Worm (Caenorhabditis elegans) whole organism, L4/young adult: ENCODE results near the gene vab-8.
A peak's percentile ranks its signal among the peaks of the same experiment; 100 is the strongest.

Experiments
- W03F9.2 ChIP-seq: fragments of 150-350 bp; optimal IDR thresholded peaks from 2 replicates; lab custom pipeline; 2014; ENCODE audit warnings: missing biosample characterization, missing genetic modification characterization
- him-1 ChIP-seq: sonication (generic microtip); optimal IDR thresholded peaks from 2 replicates; lab custom pipeline; 2016; ENCODE audit warnings: missing genotype, missing genetic modification reagents, missing genetic modification characterization, missing compliant biosample characterization

- TF ChIP-seq W03F9.2 (peak; percentile 56), him-1 (tag; lab: Kevin White, UChicago) (no peak)
Observed at ce11 chrV:12190943-12191569, 22.1 kb upstream of the vab-8 start, which contains the start of gene dpy-30.
